Fruit fly (Drosophila melanogaster) whole organism, wandering third instar larva: ENCODE results near the gene CG14441.

Experiments used
- CG9705 ChIP-seq: fragments of 200-800 bp; sonication (Bioruptor generic); optimal IDR thresholded peaks from 2 replicates; lab custom pipeline; 2018; ENCODE audit warnings: missing biosample characterization, mild to moderate bottlenecking, missing genetic modification characterization
- CrebA ChIP-seq: fragments of 200-800 bp; sonication (Bioruptor generic); optimal IDR thresholded peaks from 2 replicates; lab custom pipeline; 2016; ENCODE audit warnings: missing biosample characterization, mild to moderate bottlenecking, missing genetic modification characterization, borderline replicate concordance
- Hnf4 ChIP-seq: fragments of 200-800 bp; sonication (Bioruptor generic); optimal IDR thresholded peaks from 2 replicates; lab custom pipeline; 2016; ENCODE audit warnings: missing biosample characterization, mild to moderate bottlenecking, missing genetic modification characterization
- OdsH ChIP-seq: fragments of 200-800 bp; sonication (Bioruptor generic); optimal IDR thresholded peaks from 2 replicates; lab custom pipeline; 2016; ENCODE audit warnings: missing biosample characterization, mild to moderate bottlenecking, missing genetic modification characterization
- Sp1 ChIP-seq: fragments of 200-800 bp; sonication (Bioruptor generic); optimal IDR thresholded peaks from 3 replicates; lab custom pipeline; 2019; ENCODE audit warnings: missing biosample characterization, mild to moderate bottlenecking, missing genetic modification characterization, moderate library complexity
- Vsx2 ChIP-seq: fragments of 200-300, 225-300 bp; sonication (Bioruptor generic); optimal IDR thresholded peaks from 2 replicates; lab custom pipeline; 2018; ENCODE audit warnings: missing biosample characterization, missing genetic modification characterization; ENCODE audit not compliant: partially characterized antibody
- br ChIP-seq: fragments of 200-800 bp; sonication (Bioruptor generic); optimal IDR thresholded peaks from 2 replicates; lab custom pipeline; 2016; ENCODE audit warnings: missing biosample characterization, missing genetic modification characterization
- dmrt93B ChIP-seq: fragments of 200-800 bp; sonication (Bioruptor generic); optimal IDR thresholded peaks from 2 replicates; lab custom pipeline; 2018; ENCODE audit warnings: missing biosample characterization, mild to moderate bottlenecking, missing genetic modification characterization
- foxo ChIP-seq, 2 experiments: fragments of 200-800 bp; sonication (Bioruptor generic); optimal IDR thresholded peaks; 2 replicates in 1 of 2; 3 replicates in 1 of 2; lab custom pipeline; 2016 to 2017; ENCODE audit warnings: missing biosample characterization in 2 of 2, missing genetic modification characterization in 2 of 2
- pan ChIP-seq: fragments of >200 bp; optimal IDR thresholded peaks from 2 replicates; lab custom pipeline; 2017
- psq ChIP-seq: fragments of 200-800 bp; sonication (Bioruptor generic); optimal IDR thresholded peaks from 3 replicates; lab custom pipeline; 2017; ENCODE audit warnings: missing biosample characterization, mild to moderate bottlenecking, missing genetic modification characterization, moderate library complexity
- rgr ChIP-seq: fragments of 200-800 bp; sonication (Bioruptor generic); optimal IDR thresholded peaks from 3 replicates; lab custom pipeline; 2016; ENCODE audit warnings: missing biosample characterization, mild to moderate bottlenecking, missing genetic modification characterization
- usp ChIP-seq: fragments of >200 bp; optimal IDR thresholded peaks from 2 replicates; lab custom pipeline; 2017; ENCODE audit warnings: missing biosample characterization, missing genetic modification characterization

DNA sequence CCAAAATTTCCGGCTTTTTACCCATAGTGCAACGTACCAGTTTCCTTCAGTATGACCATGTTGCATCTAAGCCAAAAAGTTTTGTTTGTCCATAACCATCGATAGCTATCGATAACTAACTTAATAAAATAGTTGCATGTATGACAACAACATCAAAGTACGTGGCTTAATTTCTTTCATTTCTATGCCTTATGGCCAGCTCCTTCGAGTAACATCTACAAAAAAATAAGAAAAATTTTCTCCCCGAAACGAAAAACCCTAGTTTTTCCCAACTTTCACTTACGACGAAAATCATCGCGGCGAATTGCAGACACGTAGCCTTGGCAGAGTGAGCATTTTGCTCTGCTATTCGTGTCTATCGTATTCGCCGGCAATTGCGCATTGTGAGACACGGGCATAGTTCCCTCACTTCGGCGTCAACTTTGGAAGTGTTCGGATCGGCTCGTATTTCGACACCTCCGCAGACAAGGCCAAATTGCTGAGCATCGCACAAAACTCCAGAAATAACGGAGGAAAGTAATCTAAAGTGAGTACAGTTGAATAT lies 56.9 kb downstream of the CG14441 start, which contains the start of gene sov:
- TF ChIP-seq br (GFP tag; lab: Kevin White, UChicago), result no peak
- no peak for TF ChIP-seq psq
- TF ChIP-seq Vsx2 (GFP tag; lab: Kevin White, UChicago), result no peak
- TF ChIP-seq foxo (GFP tag; optimal IDR thresholded peaks at IDR 0.05; lab: Kevin White, UChicago), result no peak
- TF ChIP-seq CG9705 (GFP tag; lab: Kevin White, UChicago), result no peak
- TF ChIP-seq CrebA, result no peak
- TF ChIP-seq pan (lab: Kevin White, UChicago), result no peak
- TF ChIP-seq usp (GFP tag; lab: Kevin White, UChicago), result no peak
- no peak for TF ChIP-seq Sp1 (GFP tag; lab: Kevin White, UChicago)
- no peak for TF ChIP-seq Hnf4 (GFP tag; lab: Kevin White, UChicago)
- no peak for TF ChIP-seq dmrt93B (GFP tag; lab: Kevin White, UChicago)
- no peak for TF ChIP-seq OdsH (GFP tag; lab: Kevin White, UChicago)
- no peak for TF ChIP-seq rgr (GFP tag; lab: Kevin White, UChicago)
